Fruit fly (Drosophila melanogaster): Measurements from ENCODE around the gene Frmd5.

DNA sequence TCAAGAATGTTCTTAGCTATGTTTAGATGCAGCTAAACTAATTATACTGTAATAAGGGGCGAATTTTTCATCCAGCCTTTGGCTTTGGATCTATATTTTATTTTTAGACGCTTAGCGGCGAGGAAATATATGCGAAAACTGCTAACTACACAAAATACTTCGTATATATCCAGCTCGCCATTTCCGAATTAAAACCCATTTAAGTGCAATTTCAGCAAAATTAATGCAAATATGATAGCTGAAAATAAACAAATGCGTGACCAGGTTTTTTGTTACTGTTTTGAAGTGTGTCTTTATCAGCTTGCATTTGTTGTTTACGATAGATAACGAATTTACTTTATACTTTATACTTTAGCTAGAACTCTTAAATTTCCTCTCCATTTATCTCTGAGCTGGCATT is 50.8 kb downstream of the Frmd5 start:
- TF ChIP-seq CG8478 (optimal IDR thresholded peaks at IDR 0.05) (no peak), EcR (GFP tag; optimal IDR thresholded peaks at IDR 0.05) (no peak), psq (optimal IDR thresholded peaks at IDR 0.05) (no peak)
